Fruit fly (Drosophila melanogaster) whole organism, embryonic: Measurements from ENCODE around the gene Atg5.

Experiments used
- Abd-B ChIP-seq: fragments of 200-800 bp; sonication (Bioruptor generic); optimal IDR thresholded peaks from 2 replicates; lab custom pipeline; 2018; ENCODE audit warnings: missing biosample characterization, mild to moderate bottlenecking, missing genetic modification characterization, moderate library complexity
- Antp ChIP-seq: fragments of 200-800 bp; sonication (Bioruptor generic); optimal IDR thresholded peaks from 3 replicates; lab custom pipeline; 2016; ENCODE audit warnings: missing biosample characterization, missing genetic modification characterization
- CG11695 ChIP-seq: fragments of 200-800 bp; sonication (Bioruptor generic); IDR thresholded peaks from 3 replicates; pipeline ENCODE4 v1.3.6; 2022; ENCODE audit warnings: missing biosample characterization, missing genetic modification characterization
- CG11723 ChIP-seq: fragments of 200-800 bp; sonication (Bioruptor generic); optimal IDR thresholded peaks from 2 replicates; lab custom pipeline; 2017; ENCODE audit warnings: missing biosample characterization, mild to moderate bottlenecking, missing genetic modification characterization
- CG1233 ChIP-seq: fragments of 200-800 bp; sonication (Bioruptor generic); optimal IDR thresholded peaks from 4 replicates; lab custom pipeline; 2018; ENCODE audit warnings: missing biosample characterization, mild to moderate bottlenecking, missing genetic modification characterization
- CG13894 ChIP-seq: fragments of 200-800 bp; sonication (Bioruptor generic); optimal IDR thresholded peaks from 3 replicates; lab custom pipeline; 2018; ENCODE audit warnings: missing biosample characterization, mild to moderate bottlenecking, missing genetic modification characterization, moderate library complexity
- CG18764 ChIP-seq: fragments of 200-800 bp; sonication (Bioruptor generic); optimal IDR thresholded peaks from 3 replicates; lab custom pipeline; 2016; ENCODE audit warnings: missing biosample characterization, missing genetic modification characterization
- CG3281 ChIP-seq: fragments of 200-800 bp; sonication (Bioruptor generic); optimal IDR thresholded peaks from 3 replicates; lab custom pipeline; 2017; ENCODE audit warnings: missing biosample characterization, mild to moderate bottlenecking, missing genetic modification characterization
- CG43689 ChIP-seq: fragments of 200-800 bp; sonication (Bioruptor generic); IDR thresholded peaks from 2 replicates; pipeline ENCODE4 v1.3.6; 2022; ENCODE audit warnings: missing biosample characterization, missing genetic modification characterization
- CG6689 ChIP-seq: fragments of 200-800 bp; sonication (Bioruptor generic); IDR thresholded peaks from 2 replicates; pipeline ENCODE4 v1.3.6; 2022; ENCODE audit warnings: missing biosample characterization, missing genetic modification characterization
- CG7786 ChIP-seq: fragments of 200-800 bp; sonication (Bioruptor generic); optimal IDR thresholded peaks from 2 replicates; lab custom pipeline; 2016; ENCODE audit warnings: missing biosample characterization, missing genetic modification characterization
- CG7839 ChIP-seq: fragments of 200-800 bp; sonication (Bioruptor generic); optimal IDR thresholded peaks from 3 replicates; lab custom pipeline; 2018; ENCODE audit warnings: missing biosample characterization, mild to moderate bottlenecking, missing genetic modification characterization, moderate library complexity
- CG7928 ChIP-seq: fragments of 200-800 bp; sonication (Bioruptor generic); optimal IDR thresholded peaks from 2 replicates; lab custom pipeline; 2017; ENCODE audit warnings: missing biosample characterization, mild to moderate bottlenecking, missing genetic modification characterization
- CG9215 ChIP-seq: fragments of 200-800 bp; sonication (Bioruptor generic); IDR thresholded peaks from 2 replicates; pipeline ENCODE4 v1.3.6; 2022; ENCODE audit warnings: missing biosample characterization, missing genetic modification characterization
- CG9797 ChIP-seq: fragments of 200-800 bp; sonication (Bioruptor generic); optimal IDR thresholded peaks from 3 replicates; lab custom pipeline; 2018; ENCODE audit warnings: missing biosample characterization, mild to moderate bottlenecking, missing genetic modification characterization
- CG9932 ChIP-seq: fragments of 200-800 bp; sonication (Bioruptor generic); IDR thresholded peaks from 2 replicates; pipeline ENCODE4 v1.3.6; 2022; ENCODE audit warnings: missing biosample characterization, missing genetic modification characterization
- Chrac-16 ChIP-seq: fragments of 200-800 bp; sonication (Bioruptor generic); optimal IDR thresholded peaks from 3 replicates; lab custom pipeline; 2016; ENCODE audit warnings: missing biosample characterization, missing genetic modification characterization
- E2f1 ChIP-seq: fragments of 200-800 bp; sonication (Bioruptor generic); IDR thresholded peaks from 2 replicates; pipeline ENCODE4 v1.3.6; 2022; ENCODE audit warnings: missing biosample characterization, missing genetic modification characterization
- HLHmδ ChIP-seq: fragments of 200-800 bp; sonication (Bioruptor generic); optimal IDR thresholded peaks from 2 replicates; lab custom pipeline; 2018; ENCODE audit warnings: missing biosample characterization, mild to moderate bottlenecking, missing genetic modification characterization, moderate library complexity
- Hmr ChIP-seq: fragments of 200-800 bp; sonication (Bioruptor generic); optimal IDR thresholded peaks from 3 replicates; lab custom pipeline; 2017; ENCODE audit warnings: mild to moderate bottlenecking, missing biosample characterization, missing genetic modification reagents, missing genetic modification characterization
- Jarid2 ChIP-seq: fragments of 200-800 bp; sonication (Bioruptor generic); optimal IDR thresholded peaks from 3 replicates; lab custom pipeline; 2017; ENCODE audit warnings: mild to moderate bottlenecking, missing biosample characterization, missing genetic modification reagents, missing genetic modification characterization
- Med ChIP-seq: fragments of 200-800 bp; sonication (Bioruptor generic); peaks from one replicate; lab custom pipeline; 2016; ENCODE audit warnings: missing biosample characterization, missing genetic modification characterization, mild to moderate bottlenecking, inconsistent platforms, moderate library complexity
- Pdp1 ChIP-seq, 2 experiments: fragments of 200-800 bp; sonication (Bioruptor generic); optimal IDR thresholded peaks; 3 replicates each; lab custom pipeline; 2016; ENCODE audit warnings: missing biosample characterization in 2 of 2, missing genetic modification characterization in 2 of 2, mild to moderate bottlenecking in 1 of 2, moderate library complexity in 1 of 2
- Trl ChIP-seq, 3 experiments: fragments of >200 bp in 2 of 3; fragments of 200-800 bp in 1 of 3; sonication (Bioruptor generic) in 1 of 3; optimal IDR thresholded peaks; 2 replicates in 1 of 3; 3 replicates in 2 of 3; lab custom pipeline; 2016 to 2017; ENCODE audit warnings: missing biosample characterization in 1 of 3, missing genetic modification characterization in 1 of 3
- ase ChIP-seq: fragments of 200-800 bp; sonication (Bioruptor generic); IDR thresholded peaks from 3 replicates; pipeline ENCODE4 v1.3.6; 2022; ENCODE audit warnings: missing biosample characterization, missing genetic modification characterization
- cas ChIP-seq: fragments of 200-800 bp; sonication (Bioruptor generic); IDR thresholded peaks from 2 replicates; pipeline ENCODE4 v1.3.6; 2022; ENCODE audit warnings: missing biosample characterization, missing genetic modification characterization
- cg ChIP-seq: fragments of 200-800 bp; sonication (Bioruptor generic); optimal IDR thresholded peaks from 3 replicates; lab custom pipeline; 2019; ENCODE audit warnings: missing biosample characterization, mild to moderate bottlenecking, missing genetic modification characterization, moderate library complexity
- chif ChIP-seq, 2 experiments: fragments of 200-800 bp; sonication (Bioruptor generic); optimal IDR thresholded peaks; 3 replicates each; lab custom pipeline; 2016; ENCODE audit warnings: missing biosample characterization in 2 of 2, missing genetic modification characterization in 2 of 2
- chn ChIP-seq: fragments of 200-800 bp; sonication (Bioruptor generic); optimal IDR thresholded peaks from 2 replicates; lab custom pipeline; 2016; ENCODE audit warnings: missing biosample characterization, missing genetic modification characterization
- corto ChIP-seq: fragments of 200-800 bp; sonication (Bioruptor generic); optimal IDR thresholded peaks from 2 replicates; lab custom pipeline; 2016; ENCODE audit warnings: missing biosample characterization, mild to moderate bottlenecking, missing genetic modification characterization, moderate library complexity
- exex ChIP-seq: fragments of 200-800 bp; sonication (Bioruptor generic); optimal IDR thresholded peaks from 4 replicates; lab custom pipeline; 2018; ENCODE audit warnings: missing biosample characterization, mild to moderate bottlenecking, missing genetic modification characterization, moderate library complexity
- fd64A ChIP-seq: fragments of 200-800 bp; sonication (Bioruptor generic); optimal IDR thresholded peaks from 3 replicates; lab custom pipeline; 2018; ENCODE audit warnings: missing biosample characterization, mild to moderate bottlenecking, missing genetic modification characterization
- fd96Cb ChIP-seq: fragments of 200-800 bp; sonication (Bioruptor generic); optimal IDR thresholded peaks from 2 replicates; lab custom pipeline; 2018; ENCODE audit warnings: missing biosample characterization, mild to moderate bottlenecking, missing genetic modification characterization, moderate library complexity
- gsb ChIP-seq: fragments of 200-800 bp; sonication (Bioruptor generic); IDR thresholded peaks from 2 replicates; pipeline ENCODE4 v1.3.6; 2022; ENCODE audit warnings: missing biosample characterization, missing genetic modification characterization
- hbn ChIP-seq: fragments of 200-800 bp; sonication (Bioruptor generic); IDR thresholded peaks from 2 replicates; pipeline ENCODE4 v1.3.6; 2022; ENCODE audit warnings: missing biosample characterization, missing genetic modification characterization; ENCODE audit not compliant: partially characterized antibody
- insv ChIP-seq, 2 experiments: fragments of 200-800 bp; sonication (Bioruptor generic); optimal IDR thresholded peaks; 3 replicates each; lab custom pipeline; 2016 to 2018; ENCODE audit warnings: missing biosample characterization in 2 of 2, missing genetic modification characterization in 2 of 2
- mirr ChIP-seq: fragments of 200-800 bp; sonication (Bioruptor generic); optimal IDR thresholded peaks from 3 replicates; lab custom pipeline; 2018; ENCODE audit warnings: missing biosample characterization, mild to moderate bottlenecking, missing genetic modification characterization
- pita ChIP-seq: fragments of 200-800 bp; sonication (Bioruptor generic); optimal IDR thresholded peaks from 2 replicates; lab custom pipeline; 2017; ENCODE audit warnings: missing biosample characterization, mild to moderate bottlenecking, missing genetic modification characterization
- pzg ChIP-seq: fragments of 200-800 bp; sonication (Bioruptor generic); optimal IDR thresholded peaks from 3 replicates; lab custom pipeline; 2018; ENCODE audit warnings: missing biosample characterization, mild to moderate bottlenecking, missing genetic modification characterization, moderate library complexity
- sens ChIP-seq: fragments of 200-800 bp; sonication (Bioruptor generic); peaks from one replicate; lab custom pipeline; 2016; ENCODE audit warnings: missing biosample characterization, missing genetic modification characterization
- sisA ChIP-seq: fragments of 200-800 bp; sonication (Bioruptor generic); IDR thresholded peaks from 2 replicates; pipeline ENCODE4 v1.3.6; 2022; ENCODE audit warnings: missing biosample characterization, missing genetic modification characterization
- sqz ChIP-seq: fragments of 200-800 bp; sonication (Bioruptor generic); optimal IDR thresholded peaks from 3 replicates; lab custom pipeline; 2018; ENCODE audit warnings: missing biosample characterization, mild to moderate bottlenecking, missing genetic modification characterization
- toy ChIP-seq: fragments of 200-800 bp; sonication (Bioruptor generic); IDR thresholded peaks from 2 replicates; pipeline ENCODE4 v1.3.6; 2022; ENCODE audit warnings: missing biosample characterization, missing genetic modification characterization
- usp ChIP-seq: fragments of >200 bp; optimal IDR thresholded peaks from 2 replicates; lab custom pipeline; 2017; ENCODE audit warnings: missing biosample characterization, missing genetic modification characterization
- vfl ChIP-seq: fragments of 200-800 bp; sonication (Bioruptor generic); optimal IDR thresholded peaks from 2 replicates; lab custom pipeline; 2016; ENCODE audit warnings: missing biosample characterization, missing genetic modification characterization
- wek ChIP-seq: fragments of 200-800 bp; sonication (Bioruptor generic); optimal IDR thresholded peaks from 3 replicates; lab custom pipeline; 2018; ENCODE audit warnings: missing biosample characterization, mild to moderate bottlenecking, missing genetic modification characterization, moderate library complexity

Atg5 gene

DNA sequence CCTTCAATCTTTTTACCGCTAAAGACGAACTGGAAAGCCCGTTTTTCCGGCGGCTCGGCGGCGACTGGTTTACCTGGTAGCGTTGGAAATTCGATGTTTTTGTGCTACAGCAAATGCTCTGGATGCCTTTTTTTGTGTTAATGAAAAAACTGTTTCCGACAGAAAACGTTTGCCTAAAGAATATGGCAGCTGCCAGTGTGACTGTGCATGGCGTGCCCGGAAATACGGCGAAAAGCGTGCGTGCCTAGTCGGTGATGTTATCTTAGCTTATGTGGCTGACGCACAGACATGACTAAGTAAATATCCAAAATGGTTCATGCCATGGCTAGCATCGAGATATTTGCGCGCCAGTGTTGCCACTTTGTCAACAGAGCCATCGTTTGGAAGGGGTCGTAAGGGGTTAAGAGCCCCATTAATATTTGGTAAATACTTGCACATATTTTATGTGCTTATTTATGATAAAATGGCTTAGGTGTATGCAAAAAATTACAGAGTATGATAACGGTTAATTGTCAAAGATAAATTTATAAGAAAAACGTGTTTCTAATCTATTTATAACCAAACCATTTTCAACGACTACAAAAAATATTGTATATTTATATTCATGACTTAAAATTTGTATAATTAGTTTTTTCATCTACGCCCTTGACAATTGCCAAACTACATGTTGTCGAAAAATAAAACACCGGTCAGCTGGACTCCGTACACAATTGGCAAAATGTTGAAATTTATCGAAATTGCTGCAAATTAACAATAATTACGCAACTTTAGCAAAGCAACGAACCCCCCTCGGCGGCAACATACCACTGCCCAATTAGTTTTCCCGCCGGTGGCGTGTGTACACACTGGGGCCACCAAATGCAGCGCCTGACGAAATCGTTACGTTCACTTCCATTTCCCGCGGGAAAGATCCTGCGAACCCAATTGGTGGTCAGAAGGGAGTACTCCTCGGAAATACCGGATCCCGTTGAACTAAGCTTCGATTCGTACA is 37.3 kb downstream of the Atg5 start, which contains the start of gene CG2059 (continued):
- TF ChIP-seq CG7786 (GFP tag; lab: Kevin White, UChicago) (peak; percentile 36), Chrac-16 (GFP tag; lab: Kevin White, UChicago) (peak; percentile 23), CG9797 (GFP tag; lab: Kevin White, UChicago) (peak; percentile 96), insv (GFP tag; optimal IDR thresholded peaks at IDR 0.05; lab: Kevin White, UChicago) (peak in 1 of 2 experiments; percentile 35), Jarid2 (GFP tag; lab: Kevin White, UChicago) (peak; percentile 49), toy (GFP tag; lab: Robert Waterston, UW) (no peak), chn (peak; percentile 54), fd96Cb (tag; lab: Kevin White, UChicago) (no peak), hbn (GFP tag; lab: Robert Waterston, UW) (no peak; the same call in 1 of the 2 replicates), gsb (GFP tag; lab: Robert Waterston, UW) (no peak), sisA (GFP tag; lab: Robert Waterston, UW) (peak; percentile 64), CG6689 (GFP tag; lab: Robert Waterston, UW) (peak; percentile 45; the same call in 1 of the 2 replicates), sqz (GFP tag; lab: Kevin White, UChicago) (peak; percentile 13), Antp (peak; percentile 61), CG7928 (GFP tag; lab: Kevin White, UChicago) (peak; percentile 53), mirr (GFP tag; lab: Kevin White, UChicago) (peak; percentile 29), Abd-B (GFP tag; lab: Kevin White, UChicago) (peak; percentile 27), pzg (GFP tag; lab: Kevin White, UChicago) (peak; percentile 99), vfl (GFP tag; lab: Kevin White, UChicago) (peak; percentile 12), CG13894 (tag; lab: Kevin White, UChicago) (peak; percentile 57), corto (no peak), Hmr (GFP tag; lab: Kevin White, UChicago) (peak; percentile 74), CG11723 (peak; percentile 5), CG1233 (GFP tag; lab: Kevin White, UChicago) (peak; percentile 51)

DNA sequence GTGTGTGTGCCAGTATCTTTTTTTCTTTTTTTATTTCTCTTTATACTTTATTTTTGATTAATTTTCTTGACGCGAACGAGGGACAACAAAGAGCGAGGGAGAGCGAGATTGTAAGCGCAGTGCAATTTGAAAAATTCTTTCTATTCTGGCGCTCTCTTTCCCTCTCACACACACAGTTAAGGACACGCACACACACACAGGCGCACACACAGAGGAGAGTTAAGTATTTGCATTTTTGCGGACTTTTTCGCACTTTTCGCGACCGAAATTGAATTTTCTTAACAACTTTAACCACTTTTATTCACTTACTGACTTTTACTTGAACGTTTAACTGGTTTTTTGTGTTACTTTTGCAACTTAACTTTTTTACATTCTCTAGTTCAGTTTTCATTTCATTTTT is 38.2 kb downstream of the Atg5 start:
- TF ChIP-seq E2f1: no peak
- no peak for TF ChIP-seq exex (tag; lab: Kevin White, UChicago)
- TF ChIP-seq sens: no peak
- no peak for TF ChIP-seq wek (GFP tag; lab: Kevin White, UChicago)
- TF ChIP-seq cg (GFP tag; lab: Kevin White, UChicago): peak; percentile 60
- TF ChIP-seq CG7786 (GFP tag; lab: Kevin White, UChicago): no peak
- TF ChIP-seq Trl (optimal IDR thresholded peaks at IDR 0.05; lab: Kevin White, UChicago): peak; percentile 44 to 73
- no peak for TF ChIP-seq Trl (GFP tag; optimal IDR thresholded peaks at IDR 0.05; lab: Kevin White, UChicago)
- TF ChIP-seq, all 482 proteins: peak for 2

DNA sequence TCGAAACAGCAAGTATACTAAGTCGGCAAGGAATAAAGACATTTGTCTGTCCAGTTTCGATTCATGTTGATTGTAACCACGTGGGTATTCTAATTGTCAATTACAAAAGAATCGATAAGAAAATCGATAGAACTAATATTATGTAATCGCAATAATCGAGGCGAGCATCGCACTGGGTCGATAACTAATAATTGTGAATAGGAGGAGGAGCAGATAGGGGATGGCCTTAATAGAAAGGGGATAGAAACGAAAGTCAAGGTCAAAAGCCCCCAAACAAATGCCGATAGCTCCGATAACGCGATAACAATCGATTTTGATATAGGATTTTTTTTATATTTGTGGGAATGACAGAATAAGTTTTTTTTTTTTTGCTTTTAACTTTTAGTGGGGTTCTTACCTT is 38.6 kb downstream of the Atg5 start:
- no peak for TF ChIP-seq chif (GFP tag; optimal IDR thresholded peaks at IDR 0.05; lab: Kevin White, UChicago)
- no peak for TF ChIP-seq fd64A (GFP tag; lab: Kevin White, UChicago)
- TF ChIP-seq Med (GFP tag; lab: Kevin White, UChicago): no peak
- no peak for TF ChIP-seq pita
- TF ChIP-seq cas (GFP tag; lab: Robert Waterston, UW): no peak
- TF ChIP-seq CG18764 (GFP tag; lab: Kevin White, UChicago): no peak
- no peak for TF ChIP-seq CG9215 (GFP tag; lab: Robert Waterston, UW)
- no peak for TF ChIP-seq CG9932 (GFP tag; lab: Robert Waterston, UW)
- TF ChIP-seq CG3281: no peak
- TF ChIP-seq Pdp1 (GFP tag; optimal IDR thresholded peaks at IDR 0.05; lab: Kevin White, UChicago): peak in 1 of 2 experiments; percentile 92
- TF ChIP-seq usp (GFP tag; lab: Kevin White, UChicago): no peak
- TF ChIP-seq CG11695: no peak
- TF ChIP-seq ase: no peak
- no peak for TF ChIP-seq CG7839
- no peak for TF ChIP-seq HLHmδ
- no peak for TF ChIP-seq CG43689 (GFP tag; lab: Robert Waterston, UW)
